Worm (Caenorhabditis elegans) whole organism, L1 larva: ENCODE measurements around the gene K08D12.4.

Experiments
- lin-15B ChIP-seq: fragments of 150-350 bp; sonication (generic microtip); optimal IDR thresholded peaks from 3 replicates; lab custom pipeline; 2014; ENCODE audit warnings: missing biosample characterization, missing genetic modification characterization
- nhr-77 ChIP-seq: fragments of 150-350 bp; optimal IDR thresholded peaks from 2 replicates; lab custom pipeline; 2014; ENCODE audit warnings: missing biosample characterization, missing genetic modification characterization
- unc-86 ChIP-seq: sonication (generic microtip); optimal IDR thresholded peaks from 2 replicates; lab custom pipeline; 2016; ENCODE audit warnings: missing genetic modification characterization, missing compliant biosample characterization

DNA sequence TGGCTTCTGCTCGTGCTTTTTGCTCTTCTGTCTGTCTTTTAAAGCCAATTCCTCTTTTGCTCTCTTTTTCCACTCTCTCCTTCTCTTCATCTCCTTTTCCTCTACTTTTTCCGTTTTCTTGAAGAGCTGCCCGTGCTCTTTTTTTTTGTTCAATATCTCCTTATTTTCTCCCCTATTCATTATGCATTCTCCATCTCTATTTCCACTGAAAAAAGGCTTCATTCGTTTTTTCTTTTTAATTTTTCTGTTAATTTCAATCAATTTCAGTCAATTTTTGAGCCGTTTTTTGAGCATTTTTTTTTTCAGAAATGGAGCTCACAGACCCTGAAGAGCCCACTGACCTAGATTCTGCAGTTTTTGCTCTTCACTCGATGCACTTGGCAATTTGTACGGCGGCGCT is 34.7 kb upstream of the K08D12.4 start, which contains the start of gene Y41D4B.1:
- TF ChIP-seq lin-15B (no peak), unc-86 (tag; lab: Kevin White, UChicago) (no peak), nhr-77 (tag; lab: Kevin White, UChicago) (no peak)
